Fruit fly (Drosophila melanogaster): Measurements from ENCODE around the gene CG2663.

The CG2663 gene

DNA sequence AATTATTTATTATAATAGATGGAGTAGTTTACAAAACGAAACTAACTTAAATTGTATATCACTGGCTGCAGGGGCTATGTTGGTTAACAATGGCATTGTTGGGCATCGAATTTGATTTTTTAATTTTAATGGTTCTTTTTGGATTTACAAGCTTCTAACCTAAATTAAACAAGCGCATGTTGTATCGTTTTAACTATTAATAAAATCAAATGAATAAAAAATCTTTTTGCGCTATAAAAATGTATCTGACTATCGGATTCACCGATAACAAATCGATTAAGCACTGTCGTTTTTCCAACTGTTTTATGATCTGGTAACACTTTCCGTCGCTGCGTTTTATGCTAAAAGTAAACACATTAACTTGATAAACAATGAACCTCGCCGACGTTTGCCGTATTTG, 29.2 kb downstream of the CG2663 start, which contains the start of the genes hd and CG14667:
Gene hd (minus strand): TSS at position 243 of the 400 bp plus-strand sequence.
Gene CG14667 (plus strand): TSS at position 303 of the 400 bp plus-strand sequence.
- TF ChIP-seq h (GFP tag; optimal IDR thresholded peaks at IDR 0.05) (no peak), fru (GFP tag; optimal IDR thresholded peaks at IDR 0.05) (no peak), dsf (GFP tag; optimal IDR thresholded peaks at IDR 0.05; ENCODE audit: borderline replicate concordance) (no peak), Jra (GFP tag; optimal IDR thresholded peaks at IDR 0.05) (no peak), woc (GFP tag; optimal IDR thresholded peaks at IDR 0.05) (no peak), N (GFP tag; optimal IDR thresholded peaks at IDR 0.05) (no peak), rgr (GFP tag; optimal IDR thresholded peaks at IDR 0.05) (no peak)

DNA sequence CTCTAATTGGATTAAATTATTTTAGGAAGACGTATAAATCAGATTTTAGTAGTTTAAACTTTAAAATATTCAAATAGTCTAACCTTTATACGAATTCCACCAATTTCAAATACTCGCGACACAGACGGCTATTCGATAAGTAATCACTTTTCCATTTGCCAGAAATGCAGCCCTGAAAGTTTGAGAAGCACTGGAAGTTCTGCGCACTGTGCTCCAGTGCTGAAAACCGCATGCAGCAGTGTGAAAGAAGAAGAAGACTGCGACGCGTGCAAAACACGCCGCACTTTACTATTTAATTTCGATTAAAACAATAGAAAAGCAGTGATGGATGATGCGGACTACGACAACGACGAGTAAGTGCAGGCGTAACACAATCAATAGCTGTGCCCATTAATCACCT, 32.4 kb downstream of the CG2663 start, which contains the start of gene Polr2F:
Gene Polr2F (plus strand): TSS at position 233 of the 400 bp plus-strand sequence.
- TF ChIP-seq Vsx2 (GFP tag; optimal IDR thresholded peaks at IDR 0.05; ENCODE audit: partially characterized antibody) = no peak
- TF ChIP-seq Hr78 (GFP tag; optimal IDR thresholded peaks at IDR 0.05) = no peak
- no peak for TF ChIP-seq pan (optimal IDR thresholded peaks at IDR 0.05)
- TF ChIP-seq dl (GFP tag; optimal IDR thresholded peaks at IDR 0.05; ENCODE audit: insufficient read depth in 1 of 2, partially characterized antibody in 2 of 2) = no peak
- TF ChIP-seq CG9705 (GFP tag; optimal IDR thresholded peaks at IDR 0.05) = peak; percentile 74
- TF ChIP-seq Sp1 (GFP tag; optimal IDR thresholded peaks at IDR 0.05) = peak; percentile 67
- TF ChIP-seq Myc (optimal IDR thresholded peaks at IDR 0.05) = peak; percentile 80
- TF ChIP-seq brk (GFP tag; optimal IDR thresholded peaks at IDR 0.05) = no peak
- no peak for TF ChIP-seq Rel (GFP tag; optimal IDR thresholded peaks at IDR 0.05)
- peak; percentile 53 for TF ChIP-seq Rel (tag; optimal IDR thresholded peaks at IDR 0.05)
- no peak for TF ChIP-seq Abd-B (GFP tag; optimal IDR thresholded peaks at IDR 0.05)
- no peak for TF ChIP-seq dsf (GFP tag; optimal IDR thresholded peaks at IDR 0.05; ENCODE audit: borderline replicate concordance)
- peak; percentile 89 for TF ChIP-seq h (GFP tag; optimal IDR thresholded peaks at IDR 0.05)
- TF ChIP-seq GATAd (GFP tag; optimal IDR thresholded peaks at IDR 0.05) = no peak
- peak; percentile 65 for TF ChIP-seq psq (GFP tag; optimal IDR thresholded peaks at IDR 0.05)
- TF ChIP-seq Jra (GFP tag; optimal IDR thresholded peaks at IDR 0.05) = no peak
- TF ChIP-seq Hnf4 (GFP tag; optimal IDR thresholded peaks at IDR 0.05) = no peak
- no peak for TF ChIP-seq usp (GFP tag; optimal IDR thresholded peaks at IDR 0.05)
- TF ChIP-seq Dfd (GFP tag; optimal IDR thresholded peaks at IDR 0.05) = no peak
- peak; percentile 22 for TF ChIP-seq sage (GFP tag; optimal IDR thresholded peaks at IDR 0.05)
- TF ChIP-seq CG32264 (GFP tag; optimal IDR thresholded peaks at IDR 0.05) = peak; percentile 66
- no peak for TF ChIP-seq lola (GFP tag; optimal IDR thresholded peaks at IDR 0.05)
- TF ChIP-seq HLH106 (tag; optimal IDR thresholded peaks at IDR 0.05) = peak; percentile 77
- peak; percentile 96 for TF ChIP-seq woc (GFP tag; optimal IDR thresholded peaks at IDR 0.05)
- peak; percentile 78 for TF ChIP-seq sv (GFP tag; optimal IDR thresholded peaks at IDR 0.05)
- TF ChIP-seq OdsH (GFP tag; optimal IDR thresholded peaks at IDR 0.05) = peak; percentile 63
- no peak for TF ChIP-seq CrebA (GFP tag; optimal IDR thresholded peaks at IDR 0.05; ENCODE audit: borderline replicate concordance)
- no peak for TF ChIP-seq dmrt93B (GFP tag; optimal IDR thresholded peaks at IDR 0.05)
- TF ChIP-seq foxo (GFP tag; optimal IDR thresholded peaks at IDR 0.05) = peak in 1 of 2 experiments; percentile 91
- TF ChIP-seq rgr (GFP tag; optimal IDR thresholded peaks at IDR 0.05) = peak; percentile 89
- TF ChIP-seq ey (GFP tag; optimal IDR thresholded peaks at IDR 0.05) = peak; percentile 85
- TF ChIP-seq Dif (GFP tag; optimal IDR thresholded peaks at IDR 0.05; ENCODE audit: partially characterized antibody) = no peak
- TF ChIP-seq jim (GFP tag; optimal IDR thresholded peaks at IDR 0.05) = peak; percentile 78
- no peak for TF ChIP-seq N (GFP tag; optimal IDR thresholded peaks at IDR 0.05)
- TF ChIP-seq Mio (GFP tag; optimal IDR thresholded peaks at IDR 0.05) = peak; percentile 46
- TF ChIP-seq br (GFP tag; optimal IDR thresholded peaks at IDR 0.05) = peak; percentile 81
- TF ChIP-seq tai (GFP tag; optimal IDR thresholded peaks at IDR 0.05) = no peak
- peak; percentile 80 for TF ChIP-seq fru (GFP tag; optimal IDR thresholded peaks at IDR 0.05)
- peak; percentile 96 for TF ChIP-seq Hr83 (GFP tag; optimal IDR thresholded peaks at IDR 0.05; ENCODE audit: poor library complexity, severe bottlenecking)
